Fruit fly (Drosophila melanogaster) whole organism, adult: ENCODE measurements around the gene CG45081.

Source experiments
- CG11617 ChIP-seq: fragments of 200-800 bp; sonication (Bioruptor generic); optimal IDR thresholded peaks from 2 replicates; lab custom pipeline; 2017; ENCODE audit warnings: mild to moderate bottlenecking, missing biosample characterization, missing genetic modification reagents, missing genetic modification characterization
- CG12768 ChIP-seq: fragments of 200-800 bp; sonication (Bioruptor generic); optimal IDR thresholded peaks from 2 replicates; lab custom pipeline; 2017; ENCODE audit warnings: missing biosample characterization, missing genetic modification characterization, mild to moderate bottlenecking, moderate library complexity, missing genetic modification reagents
- CG14711 ChIP-seq: fragments of 200-800 bp; sonication (Bioruptor generic); optimal IDR thresholded peaks from 2 replicates; lab custom pipeline; 2018; ENCODE audit warnings: missing biosample characterization, mild to moderate bottlenecking, missing genetic modification characterization, moderate library complexity
- CG1620 ChIP-seq: fragments of 200-800 bp; sonication (Bioruptor generic); optimal IDR thresholded peaks from 2 replicates; lab custom pipeline; 2016; ENCODE audit warnings: missing biosample characterization, missing genetic modification characterization
- CG33017 ChIP-seq: fragments of 200-800 bp; sonication (Bioruptor generic); optimal IDR thresholded peaks from 2 replicates; lab custom pipeline; 2018; ENCODE audit warnings: missing biosample characterization, mild to moderate bottlenecking, missing genetic modification characterization, moderate library complexity
- CG5204 ChIP-seq: fragments of 200-800 bp; sonication (Bioruptor generic); optimal IDR thresholded peaks from 2 replicates; lab custom pipeline; 2016; ENCODE audit warnings: missing biosample characterization, missing genetic modification characterization
- CG7045 ChIP-seq: fragments of 200-800 bp; sonication (Bioruptor generic); optimal IDR thresholded peaks from 2 replicates; lab custom pipeline; 2017; ENCODE audit warnings: missing biosample characterization, mild to moderate bottlenecking, missing genetic modification characterization
- CG7101 ChIP-seq: fragments of 200-800 bp; sonication (Bioruptor generic); optimal IDR thresholded peaks from 2 replicates; lab custom pipeline; 2018; ENCODE audit warnings: missing biosample characterization, mild to moderate bottlenecking, missing genetic modification characterization, moderate library complexity
- Clk ChIP-seq: fragments of 200-800 bp; sonication (Bioruptor generic); optimal IDR thresholded peaks from 2 replicates; lab custom pipeline; 2017; ENCODE audit warnings: missing biosample characterization, missing genetic modification characterization
- Crg-1 ChIP-seq: fragments of 200-800 bp; sonication (Bioruptor generic); optimal IDR thresholded peaks from 2 replicates; lab custom pipeline; 2016; ENCODE audit warnings: missing biosample characterization, missing genetic modification characterization
- Hr96 ChIP-seq: fragments of 200-800 bp; sonication (Bioruptor generic); optimal IDR thresholded peaks from 2 replicates; lab custom pipeline; 2016; ENCODE audit warnings: missing biosample characterization, missing genetic modification characterization
- Mnt ChIP-seq: fragments of 200-800 bp; sonication (Bioruptor generic); optimal IDR thresholded peaks from 2 replicates; lab custom pipeline; 2016; ENCODE audit warnings: missing biosample characterization, mild to moderate bottlenecking, missing genetic modification characterization
- bab1 ChIP-seq: fragments of 200-800 bp; sonication (Bioruptor generic); optimal IDR thresholded peaks from 3 replicates; lab custom pipeline; 2019; ENCODE audit warnings: missing biosample characterization, mild to moderate bottlenecking, missing genetic modification characterization, moderate library complexity
- cic ChIP-seq: fragments of 200-800 bp; sonication (Bioruptor generic); optimal IDR thresholded peaks from 2 replicates; lab custom pipeline; 2017; ENCODE audit warnings: missing biosample characterization, mild to moderate bottlenecking, missing genetic modification characterization, moderate library complexity
- cnc ChIP-seq, 2 experiments: fragments of >200 bp; optimal IDR thresholded peaks; 2 replicates each; lab custom pipeline; 2017
- kay ChIP-seq: fragments of 200-800 bp; sonication (Bioruptor generic); peaks from one replicate; lab custom pipeline; 2016; ENCODE audit warnings: missing biosample characterization, missing genetic modification characterization, borderline replicate concordance
- ovo ChIP-seq: fragments of 200-800 bp; sonication (Bioruptor generic); optimal IDR thresholded peaks from 2 replicates; lab custom pipeline; 2016; ENCODE audit warnings: missing biosample characterization, missing genetic modification characterization
- pad ChIP-seq: fragments of 200-800 bp; sonication (Bioruptor generic); optimal IDR thresholded peaks from 3 replicates; lab custom pipeline; 2017; ENCODE audit warnings: missing biosample characterization, missing genetic modification characterization, mild to moderate bottlenecking, moderate library complexity, missing genetic modification reagents
- tj ChIP-seq: fragments of 200-800 bp; sonication (Bioruptor generic); optimal IDR thresholded peaks from 3 replicates; lab custom pipeline; 2017; ENCODE audit warnings: missing biosample characterization, mild to moderate bottlenecking, missing genetic modification characterization, moderate library complexity
- toe ChIP-seq: fragments of 200-800 bp; sonication (Bioruptor generic); optimal IDR thresholded peaks from 2 replicates; lab custom pipeline; 2016; ENCODE audit warnings: missing biosample characterization, missing genetic modification characterization

Gene CG45081

DNA sequence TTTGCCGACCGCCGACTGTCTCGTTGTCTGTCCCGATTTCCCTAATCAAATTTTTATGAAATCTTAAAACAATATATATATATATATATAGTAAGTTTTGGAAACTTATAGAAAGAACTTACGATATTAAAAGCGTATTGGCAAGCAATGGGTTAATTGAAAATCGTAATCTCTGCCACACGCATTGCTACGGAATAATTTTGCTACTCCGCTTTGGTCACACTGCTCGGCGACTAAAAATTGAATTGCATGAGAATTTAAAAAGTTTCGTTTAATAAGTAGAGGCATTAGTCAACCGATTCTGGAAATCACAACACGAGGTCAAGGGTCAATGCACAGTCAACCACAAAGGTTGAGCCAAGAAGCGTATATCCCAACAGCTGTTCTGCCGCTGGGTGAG, 4.6 kb upstream of the CG45081 start, which contains the start of gene Bet1:
TSS of gene Bet1 (plus strand) at position 182 of the 400 bp plus-strand sequence.
- no peak for TF ChIP-seq CG5204
- no peak for TF ChIP-seq CG33017 (tag; lab: Kevin White, UChicago)
- no peak for TF ChIP-seq kay (GFP tag; lab: Kevin White, UChicago)
- no peak for TF ChIP-seq Crg-1
- TF ChIP-seq ovo (GFP tag; lab: Kevin White, UChicago) = no peak
- TF ChIP-seq CG11617 (GFP tag; lab: Kevin White, UChicago) = no peak
- TF ChIP-seq CG1620 (GFP tag; lab: Kevin White, UChicago) = no peak
- TF ChIP-seq CG14711 (tag; lab: Kevin White, UChicago) = no peak
- TF ChIP-seq CG7045 = no peak
- no peak for TF ChIP-seq CG12768 (GFP tag; lab: Kevin White, UChicago)
- TF ChIP-seq bab1 (GFP tag; lab: Kevin White, UChicago) = no peak
- TF ChIP-seq pad (GFP tag; lab: Kevin White, UChicago) = no peak
- TF ChIP-seq Hr96 (GFP tag; lab: Kevin White, UChicago) = no peak
- no peak for TF ChIP-seq Mnt (GFP tag; lab: Kevin White, UChicago)
- no peak for TF ChIP-seq toe (GFP tag; lab: Kevin White, UChicago)
- TF ChIP-seq cnc (optimal IDR thresholded peaks at IDR 0.05; lab: Kevin White, UChicago) = no peak
- no peak for TF ChIP-seq tj (GFP tag; lab: Kevin White, UChicago)
- TF ChIP-seq Clk (GFP tag; lab: Kevin White, UChicago) = no peak
- no peak for TF ChIP-seq cic (GFP tag; lab: Kevin White, UChicago)
- TF ChIP-seq CG7101 = no peak

DNA sequence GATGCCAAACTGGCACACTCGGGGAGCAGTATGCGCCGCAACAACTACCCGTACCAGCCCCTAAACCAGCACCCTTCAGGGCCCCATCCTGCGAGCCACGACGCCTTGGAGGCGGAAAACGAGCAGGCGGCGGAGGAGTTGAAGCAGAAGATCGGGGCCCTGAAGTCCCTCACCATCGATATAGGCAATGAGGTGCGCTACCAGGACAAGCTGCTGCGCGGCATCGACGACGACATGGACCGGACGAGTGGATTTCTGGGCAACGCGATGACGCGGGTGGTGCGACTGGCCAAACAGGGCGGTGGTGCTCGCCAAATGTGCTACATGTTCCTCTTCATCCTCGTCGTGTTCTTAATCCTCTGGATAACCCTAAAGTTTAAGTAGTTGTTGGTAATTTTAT, 4.1 kb upstream of the CG45081 start:
- TF ChIP-seq Hr96 (GFP tag; lab: Kevin White, UChicago) (no peak), CG5204 (no peak)

DNA sequence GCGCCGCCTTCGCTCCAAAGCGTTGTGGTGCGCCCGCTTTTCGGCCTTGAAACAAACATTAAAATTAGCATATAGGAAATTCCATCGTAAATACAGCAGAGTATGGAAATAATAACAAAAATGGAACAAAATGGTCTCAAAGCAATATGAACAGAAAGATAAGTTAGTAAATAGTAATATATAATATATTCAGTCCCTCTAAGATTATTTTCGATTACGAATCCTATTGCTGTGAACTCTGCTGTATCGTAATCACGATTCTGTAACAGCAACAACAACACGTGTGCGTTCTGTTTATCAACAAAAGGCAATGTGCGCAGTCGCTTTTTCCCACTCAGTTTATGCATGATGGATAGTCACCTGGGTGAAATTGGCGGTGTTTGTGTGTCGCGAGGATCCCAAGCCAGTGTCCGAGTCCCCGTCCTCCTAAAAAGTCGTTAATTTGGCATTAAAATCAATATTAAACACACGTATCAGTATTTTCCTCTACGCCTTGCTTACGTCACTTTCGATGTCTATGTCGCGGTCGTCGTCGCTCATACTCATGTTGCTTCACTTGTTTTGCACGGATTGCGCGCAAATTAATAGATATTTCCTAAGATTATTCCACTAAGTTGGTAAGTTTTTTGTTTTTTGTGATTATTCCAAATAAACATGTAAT, 2.3 kb upstream of the CG45081 start, which contains the start of the genes CG42374 and Mettl5:
TSS of gene CG42374 (plus strand) at position 287 of the 661 bp plus-strand sequence.
TSS of gene Mettl5 (plus strand) at position 287 of the 661 bp plus-strand sequence.
- TF ChIP-seq Mnt (GFP tag; lab: Kevin White, UChicago) (peak; percentile 92), CG7045 (peak; percentile 1), Clk (GFP tag; lab: Kevin White, UChicago) (no peak), tj (GFP tag; lab: Kevin White, UChicago) (no peak)

DNA sequence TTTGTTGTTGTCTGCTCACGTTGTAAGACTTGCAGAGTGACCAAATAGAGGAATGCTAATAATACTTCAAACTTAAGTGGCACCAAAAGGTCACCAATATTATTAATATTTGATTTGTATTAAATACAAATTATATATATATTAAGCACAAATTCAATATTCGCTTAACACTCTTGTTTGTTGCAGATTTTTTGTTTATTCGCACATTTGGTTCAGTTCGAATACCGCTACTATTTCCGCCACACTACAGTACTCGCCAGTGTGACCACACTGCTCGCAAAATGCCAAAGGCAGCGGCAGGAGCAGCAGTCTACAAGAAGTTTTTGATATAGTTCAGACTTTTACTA, 1.7 kb upstream of the CG45081 start, which contains the start of gene Max:
TSS of gene Max (minus strand) at position 44 of the 347 bp plus-strand sequence.
- TF ChIP-seq CG7045 = peak; percentile 62
- TF ChIP-seq CG12768 (GFP tag; lab: Kevin White, UChicago) = peak; percentile 73
- peak; percentile 77 for TF ChIP-seq CG14711 (tag; lab: Kevin White, UChicago)
- peak; percentile 21 for TF ChIP-seq cic (GFP tag; lab: Kevin White, UChicago)
- TF ChIP-seq bab1 (GFP tag; lab: Kevin White, UChicago) = peak; percentile 77
- TF ChIP-seq tj (GFP tag; lab: Kevin White, UChicago) = peak; percentile 46
- TF ChIP-seq Crg-1 = peak; percentile 8
- TF ChIP-seq pad (GFP tag; lab: Kevin White, UChicago) = peak; percentile 43
- no peak for TF ChIP-seq CG5204
- TF ChIP-seq Mnt (GFP tag; lab: Kevin White, UChicago) = peak; percentile 36
- TF ChIP-seq ovo (GFP tag; lab: Kevin White, UChicago) = no peak
- peak; percentile 71 for TF ChIP-seq kay (GFP tag; lab: Kevin White, UChicago)
- TF ChIP-seq CG1620 (GFP tag; lab: Kevin White, UChicago) = peak; percentile 32
- no peak for TF ChIP-seq Clk (GFP tag; lab: Kevin White, UChicago)
- no peak for TF ChIP-seq Hr96 (GFP tag; lab: Kevin White, UChicago)
- TF ChIP-seq cnc (optimal IDR thresholded peaks at IDR 0.05; lab: Kevin White, UChicago) = no peak
- TF ChIP-seq CG7101 = peak; percentile 74
- no peak for TF ChIP-seq toe (GFP tag; lab: Kevin White, UChicago)
- peak; percentile 77 for TF ChIP-seq CG33017 (tag; lab: Kevin White, UChicago)
- TF ChIP-seq CG11617 (GFP tag; lab: Kevin White, UChicago) = peak; percentile 77

DNA sequence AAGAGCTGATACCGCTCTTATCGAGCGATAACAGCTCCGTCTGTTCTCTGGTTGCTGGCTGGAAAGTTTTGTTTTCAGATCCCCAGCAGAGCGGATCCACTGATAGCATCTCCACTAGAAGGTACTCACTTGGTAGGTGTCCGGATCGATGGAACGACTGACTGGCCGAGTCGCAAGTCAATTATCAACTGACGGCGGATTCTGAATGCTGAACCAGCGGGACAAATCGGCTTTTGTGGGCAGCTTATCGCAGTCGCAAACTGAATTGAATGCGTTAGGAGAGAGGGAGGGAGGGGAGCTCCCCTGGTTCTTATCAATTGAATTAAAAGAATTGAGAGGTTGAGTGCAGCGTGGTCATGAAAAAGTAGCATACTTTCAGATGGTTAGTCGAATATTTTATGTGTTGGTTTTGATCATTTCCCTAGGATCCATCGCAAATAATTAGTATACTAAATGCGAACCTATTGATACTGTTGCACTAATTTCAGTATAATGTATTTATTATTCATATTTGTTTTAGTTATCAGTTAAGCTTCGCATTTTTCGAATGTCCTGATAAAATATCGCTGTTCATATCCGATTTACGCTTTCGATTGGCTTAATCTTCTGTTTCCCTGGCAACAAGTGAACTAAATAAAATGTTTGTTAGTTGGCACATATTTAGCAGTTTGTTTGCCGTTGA, 3.0 kb downstream of the CG45081 start, which contains the start of the genes Aldh7A1 and CG14085:
TSS of gene Aldh7A1 (minus strand) at position 194 of the 682 bp plus-strand sequence.
TSS of gene CG14085 (plus strand) at position 632 of the 682 bp plus-strand sequence.
- no peak for TF ChIP-seq bab1 (GFP tag; lab: Kevin White, UChicago)
- no peak for TF ChIP-seq CG1620 (GFP tag; lab: Kevin White, UChicago)
- peak; percentile 69 for TF ChIP-seq CG12768 (GFP tag; lab: Kevin White, UChicago)
- no peak for TF ChIP-seq cnc (optimal IDR thresholded peaks at IDR 0.05; lab: Kevin White, UChicago)
- TF ChIP-seq Hr96 (GFP tag; lab: Kevin White, UChicago) = peak; percentile 24
- peak; percentile 2 for TF ChIP-seq CG7101
- TF ChIP-seq CG14711 (tag; lab: Kevin White, UChicago) = peak; percentile 10
- peak; percentile 55 for TF ChIP-seq cic (GFP tag; lab: Kevin White, UChicago)
- TF ChIP-seq kay (GFP tag; lab: Kevin White, UChicago) = no peak
- peak; percentile 49 for TF ChIP-seq Mnt (GFP tag; lab: Kevin White, UChicago)
- TF ChIP-seq CG7045 = no peak
- no peak for TF ChIP-seq toe (GFP tag; lab: Kevin White, UChicago)
- TF ChIP-seq CG33017 (tag; lab: Kevin White, UChicago) = no peak
- no peak for TF ChIP-seq CG11617 (GFP tag; lab: Kevin White, UChicago)
- no peak for TF ChIP-seq Clk (GFP tag; lab: Kevin White, UChicago)
- peak; percentile 8 for TF ChIP-seq pad (GFP tag; lab: Kevin White, UChicago)
- TF ChIP-seq Crg-1 = peak; percentile 11
- no peak for TF ChIP-seq ovo (GFP tag; lab: Kevin White, UChicago)
- TF ChIP-seq tj (GFP tag; lab: Kevin White, UChicago) = peak; percentile 48
- TF ChIP-seq CG5204 = peak; percentile 27
